Worm (Caenorhabditis elegans) whole organism, young adult: ENCODE data around the gene C08F8.3.

Source experiments
- B0019.2 ChIP-seq: fragments of 200-800 bp; sonication (Bioruptor generic); conservative IDR thresholded peaks from 2 replicates; pipeline ENCODE4 v1.3.6; 2022; ENCODE audit warnings: missing genetic modification reagents, missing genetic modification characterization, missing compliant biosample characterization
- F10E7.11 ChIP-seq: sonication (generic microtip); optimal IDR thresholded peaks from 2 replicates; lab custom pipeline; 2017; ENCODE audit warnings: mild to moderate bottlenecking, missing genetic modification characterization, moderate library complexity, missing compliant biosample characterization
- F39B2.1 ChIP-seq: fragments of 200-800 bp; sonication (Bioruptor generic); IDR thresholded peaks from 2 replicates; pipeline ENCODE4 v1.3.6; 2022; ENCODE audit warnings: missing genetic modification reagents, missing genetic modification characterization, missing compliant biosample characterization
- F55B11.4 ChIP-seq: sonication (generic microtip); optimal IDR thresholded peaks from 2 replicates; lab custom pipeline; 2016; ENCODE audit warnings: missing compliant biosample characterization, missing genetic modification characterization, borderline replicate concordance; ENCODE audit not compliant: insufficient read depth
- F57C9.4 ChIP-seq: sonication (generic microtip); optimal IDR thresholded peaks from 2 replicates; lab custom pipeline; 2017; ENCODE audit warnings: mild to moderate bottlenecking, missing genetic modification characterization, missing compliant biosample characterization
- K11D2.4 ChIP-seq: fragments of 200-800 bp; sonication (Bioruptor generic); IDR thresholded peaks from 2 replicates; pipeline ENCODE4 v1.3.6; 2022; ENCODE audit warnings: missing genetic modification reagents, missing genetic modification characterization, missing compliant biosample characterization
- T07F8.4 ChIP-seq: sonication (generic microtip); optimal IDR thresholded peaks from 2 replicates; lab custom pipeline; 2016; ENCODE audit warnings: mild to moderate bottlenecking, missing genetic modification characterization, moderate library complexity, missing compliant biosample characterization
- Y53G8AR.9 ChIP-seq: fragments of 200-800 bp; sonication (Bioruptor generic); conservative IDR thresholded peaks from 2 replicates; pipeline ENCODE4 v1.3.6; 2022; ENCODE audit warnings: missing genetic modification reagents, missing genetic modification characterization, missing compliant biosample characterization
- Y56A3A.18 ChIP-seq: fragments of 200-800 bp; sonication (Bioruptor generic); IDR thresholded peaks from 2 replicates; pipeline ENCODE4 v1.3.6; 2022; ENCODE audit warnings: missing genetic modification reagents, missing genetic modification characterization, missing compliant biosample characterization
- Y67H2A.10 ChIP-seq: fragments of 200-800 bp; sonication (Bioruptor generic); conservative IDR thresholded peaks from 2 replicates; pipeline ENCODE4 v1.3.6; 2022; ENCODE audit warnings: missing genetic modification reagents, missing genetic modification characterization, missing compliant biosample characterization
- Y79H2A.3 ChIP-seq: fragments of 200-800 bp; sonication (Bioruptor generic); conservative IDR thresholded peaks from 2 replicates; pipeline ENCODE4 v1.3.6; 2022; ENCODE audit warnings: missing genetic modification reagents, missing genetic modification characterization, missing compliant biosample characterization
- aptf-2 ChIP-seq: fragments of 200-800 bp; sonication (Bioruptor generic); conservative IDR thresholded peaks from 2 replicates; pipeline ENCODE4 v1.3.6; 2022; ENCODE audit warnings: missing genetic modification reagents, missing genetic modification characterization, missing compliant biosample characterization
- atf-7 ChIP-seq: sonication (generic microtip); optimal IDR thresholded peaks from 2 replicates; lab custom pipeline; 2017; ENCODE audit warnings: mild to moderate bottlenecking, missing genetic modification characterization, missing compliant biosample characterization
- athp-1 ChIP-seq: sonication (generic microtip); optimal IDR thresholded peaks from 2 replicates; lab custom pipeline; 2017; ENCODE audit warnings: mild to moderate bottlenecking, missing genetic modification characterization, missing compliant biosample characterization
- attf-5 ChIP-seq: fragments of 200-800 bp; sonication (Bioruptor generic); optimal IDR thresholded peaks from 2 replicates; lab custom pipeline; 2018; ENCODE audit warnings: mild to moderate bottlenecking, missing genetic modification characterization, missing compliant biosample characterization
- bed-2 ChIP-seq: fragments of 200-800 bp; sonication (Bioruptor generic); IDR thresholded peaks from 2 replicates; pipeline ENCODE4 v1.3.6; 2022; ENCODE audit warnings: missing genetic modification reagents, missing genetic modification characterization, missing compliant biosample characterization
- cebp-2 ChIP-seq: fragments of 200-800 bp; sonication (Bioruptor generic); IDR thresholded peaks from 2 replicates; pipeline ENCODE4 v1.3.6; 2022; ENCODE audit warnings: missing genetic modification characterization, missing compliant biosample characterization
- ceh-27 ChIP-seq: fragments of 200-800 bp; sonication (Bioruptor generic); optimal IDR thresholded peaks from 2 replicates; lab custom pipeline; 2018; ENCODE audit warnings: mild to moderate bottlenecking, missing genetic modification characterization, moderate library complexity, missing compliant biosample characterization
- ceh-40 ChIP-seq: fragments of 200-800 bp; sonication (Bioruptor generic); IDR thresholded peaks from 2 replicates; pipeline ENCODE4 v1.3.6; 2022; ENCODE audit warnings: missing genetic modification characterization, missing compliant biosample characterization
- ceh-58 ChIP-seq: fragments of 200-800 bp; sonication (Bioruptor generic); IDR thresholded peaks from 2 replicates; pipeline ENCODE4 v1.3.6; 2022; ENCODE audit warnings: missing genetic modification characterization, missing compliant biosample characterization
- dox-1 ChIP-seq: fragments of 200-800 bp; sonication (Bioruptor generic); IDR thresholded peaks from 2 replicates; pipeline ENCODE4 v1.3.6; 2022; ENCODE audit warnings: missing genetic modification reagents, missing genetic modification characterization, missing compliant biosample characterization
- dpl-1 ChIP-seq: fragments of 150-350 bp; optimal IDR thresholded peaks from 2 replicates; lab custom pipeline; 2014; ENCODE audit warnings: missing biosample characterization, missing genetic modification reagents, missing genetic modification characterization
- ekl-4 ChIP-seq: fragments of 200-800 bp; sonication (Bioruptor generic); IDR thresholded peaks from 2 replicates; pipeline ENCODE4 v1.3.6; 2022; ENCODE audit warnings: missing genetic modification reagents, missing genetic modification characterization, missing compliant biosample characterization
- ets-4 ChIP-seq: fragments of 200-800 bp; sonication (Bioruptor generic); optimal IDR thresholded peaks from 2 replicates; lab custom pipeline; 2018; ENCODE audit warnings: mild to moderate bottlenecking, missing genetic modification characterization, missing compliant biosample characterization
- hlh-26 ChIP-seq: fragments of 200-800 bp; sonication (Bioruptor generic); conservative IDR thresholded peaks from 2 replicates; pipeline ENCODE4 v1.3.6; 2022; ENCODE audit warnings: missing genetic modification reagents, missing genetic modification characterization, missing compliant biosample characterization
- lag-1 ChIP-seq: fragments of 200-800 bp; sonication (Bioruptor generic); IDR thresholded peaks from 2 replicates; pipeline ENCODE4 v1.3.6; 2022; ENCODE audit warnings: missing genetic modification reagents, missing genetic modification characterization, missing compliant biosample characterization
- let-607 ChIP-seq, 2 experiments: fragments of 200-800 bp in 1 of 2; sonication (Bioruptor generic) in 1 of 2; sonication (generic microtip) in 1 of 2; optimal IDR thresholded peaks; 2 replicates each; lab custom pipeline; 2016 to 2018; ENCODE audit warnings: mild to moderate bottlenecking in 2 of 2, missing compliant biosample characterization in 2 of 2, missing genetic modification characterization in 2 of 2, moderate library complexity in 2 of 2, missing genotype in 1 of 2
- lin-26 ChIP-seq: fragments of 200-800 bp; sonication (Bioruptor generic); IDR thresholded peaks from 2 replicates; pipeline ENCODE4 v1.3.6; 2022; ENCODE audit warnings: missing genetic modification reagents, missing genetic modification characterization, missing compliant biosample characterization
- lsy-27 ChIP-seq: sonication (generic microtip); optimal IDR thresholded peaks from 2 replicates; lab custom pipeline; 2017; ENCODE audit warnings: missing genetic modification characterization, mild to moderate bottlenecking, missing compliant biosample characterization, antibody characterized with exemption, missing genotype, borderline replicate concordance; ENCODE audit not compliant: insufficient read depth
- madf-8 ChIP-seq: fragments of 200-800 bp; sonication (Bioruptor generic); conservative IDR thresholded peaks from 2 replicates; pipeline ENCODE4 v1.3.6; 2022; ENCODE audit warnings: missing genetic modification reagents, missing genetic modification characterization, missing compliant biosample characterization
- nhr-120 ChIP-seq: fragments of 200-800 bp; sonication (Bioruptor generic); IDR thresholded peaks from 2 replicates; pipeline ENCODE4 v1.3.6; 2022; ENCODE audit warnings: missing genetic modification characterization, missing compliant biosample characterization
- nhr-179 ChIP-seq: sonication (generic microtip); optimal IDR thresholded peaks from 2 replicates; lab custom pipeline; 2016; ENCODE audit warnings: mild to moderate bottlenecking, missing genetic modification characterization, missing compliant biosample characterization
- nhr-27 ChIP-seq: fragments of 200-800 bp; sonication (Bioruptor generic); optimal IDR thresholded peaks from 2 replicates; lab custom pipeline; 2018; ENCODE audit warnings: mild to moderate bottlenecking, missing genetic modification characterization, moderate library complexity, missing compliant biosample characterization
- nhr-80 ChIP-seq: sonication (generic microtip); optimal IDR thresholded peaks from 2 replicates; lab custom pipeline; 2016; ENCODE audit warnings: missing genetic modification characterization, missing compliant biosample characterization
- nhr-90 ChIP-seq: sonication (generic microtip); optimal IDR thresholded peaks from 2 replicates; lab custom pipeline; 2016; ENCODE audit warnings: missing genotype, mild to moderate bottlenecking, missing genetic modification characterization, missing compliant biosample characterization
- rcor-1 ChIP-seq: fragments of 200-800 bp; sonication (Bioruptor generic); IDR thresholded peaks from 2 replicates; pipeline ENCODE4 v1.3.6; 2022; ENCODE audit warnings: missing genetic modification reagents, missing genetic modification characterization, missing compliant biosample characterization
- repo-1 ChIP-seq: sonication (generic microtip); optimal IDR thresholded peaks from 2 replicates; lab custom pipeline; 2017; ENCODE audit warnings: mild to moderate bottlenecking, missing genetic modification characterization, missing compliant biosample characterization
- sea-2 ChIP-seq: fragments of 200-800 bp; sonication (Bioruptor generic); IDR thresholded peaks from 2 replicates; pipeline ENCODE4 v1.3.6; 2022; ENCODE audit warnings: missing genetic modification characterization, missing compliant biosample characterization
- tbp1 ChIP-seq: fragments of 200-800 bp; sonication (Bioruptor generic); optimal IDR thresholded peaks from 2 replicates; lab custom pipeline; 2018; ENCODE audit warnings: mild to moderate bottlenecking, missing genetic modification characterization, missing compliant biosample characterization
- ztf-18 ChIP-seq: sonication (generic microtip); optimal IDR thresholded peaks from 2 replicates; lab custom pipeline; 2016; ENCODE audit warnings: missing genotype, mild to moderate bottlenecking, missing genetic modification characterization, missing compliant biosample characterization
- ztf-25 ChIP-seq: fragments of 200-800 bp; sonication (Bioruptor generic); IDR thresholded peaks from 2 replicates; pipeline ENCODE4 v1.3.6; 2022; ENCODE audit warnings: missing genetic modification reagents, missing genetic modification characterization, missing compliant biosample characterization
- ztf-26 ChIP-seq: sonication (generic microtip); optimal IDR thresholded peaks from 2 replicates; lab custom pipeline; 2017; ENCODE audit warnings: missing genetic modification characterization, missing compliant biosample characterization
- ztf-6 ChIP-seq: fragments of 200-800 bp; sonication (Bioruptor generic); IDR thresholded peaks from 2 replicates; pipeline ENCODE4 v1.3.6; 2022; ENCODE audit warnings: missing genetic modification reagents, missing genetic modification characterization, missing compliant biosample characterization

Gene C08F8.3

ce11 chrIV:11174772-11175171 lies 19.9 kb downstream of the C08F8.3 start:
- TF ChIP-seq F10E7.11 (no peak), ztf-25 (no peak), lin-26 (GFP tag; lab: Robert Waterston, UW) (no peak), aptf-2 (GFP tag; lab: Robert Waterston, UW) (no peak), rcor-1 (GFP tag; lab: Robert Waterston, UW) (no peak), F55B11.4 (tag; lab: Kevin White, UChicago) (no peak), athp-1 (tag; lab: Kevin White, UChicago) (no peak), ceh-27 (GFP tag; lab: Kevin White, UChicago) (no peak), nhr-120 (GFP tag; lab: Robert Waterston, UW) (no peak), ceh-58 (GFP tag; lab: Robert Waterston, UW) (no peak), ztf-6 (GFP tag; lab: Robert Waterston, UW) (no peak), T07F8.4 (no peak), ets-4 (GFP tag; lab: Kevin White, UChicago) (no peak)

- TF ChIP-seq madf-8 (GFP tag; lab: Robert Waterston, UW), result no peak
- no peak for TF ChIP-seq athp-1 (tag; lab: Kevin White, UChicago)
- no peak for TF ChIP-seq Y79H2A.3 (GFP tag; lab: Robert Waterston, UW)
- TF ChIP-seq F57C9.4 (tag; lab: Kevin White, UChicago), result no peak
- no peak for TF ChIP-seq nhr-27 (tag; lab: Kevin White, UChicago)
- TF ChIP-seq F39B2.1, result no peak
- TF ChIP-seq nhr-179, result no peak
- TF ChIP-seq hlh-26 (GFP tag; lab: Robert Waterston, UW), result no peak
- no peak for TF ChIP-seq ekl-4 (GFP tag; lab: Robert Waterston, UW)
- no peak for TF ChIP-seq cebp-2 (GFP tag; lab: Robert Waterston, UW)
- TF ChIP-seq F55B11.4 (tag; lab: Kevin White, UChicago), result no peak
- TF ChIP-seq ztf-6 (GFP tag; lab: Robert Waterston, UW), result no peak
Observed at ce11 chrIV:11176967-11177366, 22.1 kb downstream of the C08F8.3 start, which contains the start of gene rap-3. Gene rap-3 (plus strand): TSS chrIV:11177267.

ce11 chrIV:11178495-11178894 lies 23.7 kb downstream of the C08F8.3 start, which contains the start of gene C08F8.9:
Gene C08F8.9 (minus strand): TSS chrIV:11178595.
- no peak for TF ChIP-seq ceh-40
- no peak for TF ChIP-seq nhr-90 (tag; lab: Kevin White, UChicago)
- TF ChIP-seq lag-1, result no peak

ce11 chrIV:11179123-11179740 lies 24.4 kb downstream of the C08F8.3 start, which contains the start of gene cpt-2:
Gene cpt-2 (plus strand): TSS chrIV:11179645.
- TF ChIP-seq atf-7 (tag; lab: Kevin White, UChicago) (peak; percentile 73), tbp1 (GFP tag; lab: Kevin White, UChicago) (peak; percentile 67), athp-1 (tag; lab: Kevin White, UChicago) (peak; percentile 46), Y53G8AR.9 (peak; percentile 95), repo-1 (tag; lab: Kevin White, UChicago) (peak; percentile 20), ztf-6 (GFP tag; lab: Robert Waterston, UW) (peak; percentile 68; the same call in 1 of the 2 replicates), lsy-27 (tag; lab: Kevin White, UChicago) (peak; percentile 9), bed-2 (GFP tag; lab: Robert Waterston, UW) (peak; percentile 86), rcor-1 (GFP tag; lab: Robert Waterston, UW) (peak; percentile 95), sea-2 (GFP tag; lab: Robert Waterston, UW) (0 out of 2 replicates have a peak, but pooled peaks have one; percentile 20), let-607 (tag; optimal IDR thresholded peaks at IDR 0.05; lab: Kevin White, UChicago) (peak; percentile 22 to 65), dpl-1 (GFP tag; lab: Kevin White, UChicago) (peak; percentile 44), ztf-18 (peak; percentile 97), Y56A3A.18 (GFP tag; lab: Robert Waterston, UW) (peak; percentile 58; the same call in 1 of the 2 replicates), Y67H2A.10 (GFP tag; lab: Robert Waterston, UW) (peak; percentile 43; the same call in 1 of the 2 replicates), ztf-26 (tag; lab: Kevin White, UChicago) (peak; percentile 54), nhr-80 (tag; lab: Kevin White, UChicago) (peak; percentile 84), B0019.2 (GFP tag; lab: Robert Waterston, UW) (peak; percentile 61), dox-1 (peak; percentile 97), K11D2.4 (peak; percentile 95), attf-5 (GFP tag; lab: Kevin White, UChicago) (peak; percentile 75)
